Worm (Caenorhabditis elegans): ENCODE data around the gene srh-286.
"Not testable (repeated sequence)": the region's sequence is repeated elsewhere in the genome, so short reads cannot be mapped to it uniquely, and the experiment has no call there.

srh-286 gene

ce11 chrV:17844106-17844505, at the start of gene srh-286:
TSS of gene srh-286 (minus strand) at chrV:17844206.
- no peak for TF ChIP-seq him-1 (tag; optimal IDR thresholded peaks at IDR 0.05)
- no peak for TF ChIP-seq dao-5 (tag; optimal IDR thresholded peaks at IDR 0.05)
- no peak for TF ChIP-seq W03F9.2 (tag; optimal IDR thresholded peaks at IDR 0.05)

- TF ChIP-seq dao-5 (tag; optimal IDR thresholded peaks at IDR 0.05) (no peak), him-1 (tag; optimal IDR thresholded peaks at IDR 0.05) (no peak), W03F9.2 (tag; optimal IDR thresholded peaks at IDR 0.05) (no peak)
These were observed 47.3 kb upstream of the srh-286 start for ce11 chrV:17891317-17891716.

ce11 chrV:17888939-17889338, 44.9 kb upstream of the srh-286 start, which contains the start of gene C06H5.6:
TSS of gene C06H5.6 (minus strand) at chrV:17888984.
- no peak for TF ChIP-seq W03F9.2 (tag; optimal IDR thresholded peaks at IDR 0.05)
- TF ChIP-seq him-1 (tag; optimal IDR thresholded peaks at IDR 0.05): no peak
- TF ChIP-seq dao-5 (tag; optimal IDR thresholded peaks at IDR 0.05): no peak

- TF ChIP-seq him-1 (tag; optimal IDR thresholded peaks at IDR 0.05) (no peak), W03F9.2 (tag; optimal IDR thresholded peaks at IDR 0.05) (peak; percentile 76), dao-5 (tag; optimal IDR thresholded peaks at IDR 0.05) (no peak)
These were observed 27.0 kb upstream of the srh-286 start, which contains the start of gene phf-14 for ce11 chrV:17871049-17871448. TSS of gene phf-14 (plus strand) at chrV:17871393.

- TF ChIP-seq dao-5 (tag; optimal IDR thresholded peaks at IDR 0.05): no peak
- TF ChIP-seq him-1 (tag; optimal IDR thresholded peaks at IDR 0.05): no peak
- TF ChIP-seq W03F9.2 (tag; optimal IDR thresholded peaks at IDR 0.05): no peak
These were observed 26.6 kb upstream of the srh-286 start, which contains the start of gene csn-1 for ce11 chrV:17870569-17870968. TSS of gene csn-1 (minus strand) at chrV:17870651.

- TF ChIP-seq W03F9.2, him-1, dao-5 (tag; optimal IDR thresholded peaks at IDR 0.05): not testable (repeated sequence)
These were observed 21.3 kb upstream of the srh-286 start, which contains the start of gene Y59A8A.8 for ce11 chrV:17865309-17865708. TSS of gene Y59A8A.8 (plus strand) at chrV:17865609.

- no peak for TF ChIP-seq dao-5 (tag; optimal IDR thresholded peaks at IDR 0.05)
- TF ChIP-seq him-1 (tag; optimal IDR thresholded peaks at IDR 0.05): no peak
- no peak for TF ChIP-seq W03F9.2 (tag; optimal IDR thresholded peaks at IDR 0.05)
These were observed 15.5 kb upstream of the srh-286 start for ce11 chrV:17859519-17859918.

- TF ChIP-seq him-1 (tag; optimal IDR thresholded peaks at IDR 0.05) (no peak), W03F9.2 (tag; optimal IDR thresholded peaks at IDR 0.05) (no peak), dao-5 (tag; optimal IDR thresholded peaks at IDR 0.05) (no peak)
These were observed 15.1 kb upstream of the srh-286 start for ce11 chrV:17859065-17859464.

- TF ChIP-seq dao-5 (tag; optimal IDR thresholded peaks at IDR 0.05) (no peak), him-1 (tag; optimal IDR thresholded peaks at IDR 0.05) (peak; percentile 71)
These were observed 13.9 kb upstream of the srh-286 start for ce11 chrV:17857901-17858300.

- no peak for TF ChIP-seq W03F9.2 (tag; optimal IDR thresholded peaks at IDR 0.05)
These were observed 11.9 kb upstream of the srh-286 start, which contains the start of gene tcc-1 for ce11 chrV:17855889-17856288. TSS of gene tcc-1 (minus strand) at chrV:17855989.

ce11 chrV:17845370-17845967, 1.5 kb upstream of the srh-286 start:
- no peak for TF ChIP-seq him-1 (tag; optimal IDR thresholded peaks at IDR 0.05)
- no peak for TF ChIP-seq W03F9.2 (tag; optimal IDR thresholded peaks at IDR 0.05)
- TF ChIP-seq dao-5 (tag; optimal IDR thresholded peaks at IDR 0.05): no peak

ce11 chrV:17831350-17831749, 12.7 kb downstream of the srh-286 start, which contains the start of gene srh-303:
TSS of gene srh-303 (plus strand) at chrV:17831650.
- no peak for TF ChIP-seq W03F9.2 (tag; optimal IDR thresholded peaks at IDR 0.05)
- TF ChIP-seq dao-5 (tag; optimal IDR thresholded peaks at IDR 0.05): no peak
- TF ChIP-seq him-1 (tag; optimal IDR thresholded peaks at IDR 0.05): no peak

- TF ChIP-seq dao-5 (tag; optimal IDR thresholded peaks at IDR 0.05): no peak
- TF ChIP-seq W03F9.2 (tag; optimal IDR thresholded peaks at IDR 0.05): no peak
- TF ChIP-seq him-1 (tag; optimal IDR thresholded peaks at IDR 0.05): no peak
These were observed 15.7 kb downstream of the srh-286 start, which contains the start of gene srh-304 for ce11 chrV:17828310-17828709. TSS of gene srh-304 (plus strand) at chrV:17828610.

ce11 chrV:17824610-17825009, 19.4 kb downstream of the srh-286 start, which contains the start of gene srh-301:
TSS of gene srh-301 (plus strand) at chrV:17824910.
- no peak for TF ChIP-seq W03F9.2 (tag; optimal IDR thresholded peaks at IDR 0.05)
- no peak for TF ChIP-seq him-1 (tag; optimal IDR thresholded peaks at IDR 0.05)
- TF ChIP-seq dao-5 (tag; optimal IDR thresholded peaks at IDR 0.05): no peak

ce11 chrV:17821805-17822204, 22.2 kb downstream of the srh-286 start, which contains the start of gene srh-300:
TSS of gene srh-300 (plus strand) at chrV:17822105.
- TF ChIP-seq W03F9.2 (tag; optimal IDR thresholded peaks at IDR 0.05) (no peak), dao-5 (tag; optimal IDR thresholded peaks at IDR 0.05) (no peak), him-1 (tag; optimal IDR thresholded peaks at IDR 0.05) (no peak)

All from whole organism, L4/young adult.